Worm (Caenorhabditis elegans) whole organism, late embryonic: Measurements from ENCODE around the gene srlf-4.

Experiments
- C08G9.2 ChIP-seq: sonication (generic microtip); optimal IDR thresholded peaks from 2 replicates; lab custom pipeline; 2016; ENCODE audit warnings: mild to moderate bottlenecking, missing genetic modification characterization, moderate library complexity, missing compliant biosample characterization
- C38D4.7 ChIP-seq: fragments of 200-800 bp; sonication (Bioruptor generic); optimal IDR thresholded peaks from 2 replicates; lab custom pipeline; 2018; ENCODE audit warnings: mild to moderate bottlenecking, missing genetic modification characterization, moderate library complexity, missing compliant biosample characterization
- T23F11.4 ChIP-seq: fragments of 200-800 bp; sonication (Bioruptor generic); optimal IDR thresholded peaks from 2 replicates; lab custom pipeline; 2018; ENCODE audit warnings: mild to moderate bottlenecking, missing genetic modification characterization, missing compliant biosample characterization
- ceh-34 ChIP-seq: sonication (generic microtip); optimal IDR thresholded peaks from 2 replicates; lab custom pipeline; 2016; ENCODE audit warnings: mild to moderate bottlenecking, missing genetic modification characterization, missing compliant biosample characterization
- fkh-10 ChIP-seq: fragments of 150-350 bp; optimal IDR thresholded peaks from 2 replicates; lab custom pipeline; 2014; ENCODE audit warnings: missing biosample characterization, missing genetic modification reagents, missing genetic modification characterization
- sox-2 ChIP-seq: fragments of 200-800 bp; sonication (Bioruptor generic); IDR thresholded peaks from 2 replicates; pipeline ENCODE4 v1.3.6; 2022; ENCODE audit warnings: missing genetic modification reagents, missing genetic modification characterization, missing compliant biosample characterization

ce11 chrIV:12936221-12936776 lies 12.1 kb upstream of the srlf-4 start, which contains the start of the genes cld-1 and dod-21:
- no peak for TF ChIP-seq fkh-10 (GFP tag; lab: Kevin White, UChicago)
- TF ChIP-seq sox-2, result no peak
- TF ChIP-seq C08G9.2 (tag; lab: Kevin White, UChicago), result no peak
- no peak for TF ChIP-seq C38D4.7 (GFP tag; lab: Kevin White, UChicago)
- TF ChIP-seq T23F11.4 (GFP tag; lab: Kevin White, UChicago), result no peak
- TF ChIP-seq ceh-34 (tag; lab: Kevin White, UChicago), result no peak
